Worm (Caenorhabditis elegans): ENCODE results near the gene pqn-2.

DNA sequence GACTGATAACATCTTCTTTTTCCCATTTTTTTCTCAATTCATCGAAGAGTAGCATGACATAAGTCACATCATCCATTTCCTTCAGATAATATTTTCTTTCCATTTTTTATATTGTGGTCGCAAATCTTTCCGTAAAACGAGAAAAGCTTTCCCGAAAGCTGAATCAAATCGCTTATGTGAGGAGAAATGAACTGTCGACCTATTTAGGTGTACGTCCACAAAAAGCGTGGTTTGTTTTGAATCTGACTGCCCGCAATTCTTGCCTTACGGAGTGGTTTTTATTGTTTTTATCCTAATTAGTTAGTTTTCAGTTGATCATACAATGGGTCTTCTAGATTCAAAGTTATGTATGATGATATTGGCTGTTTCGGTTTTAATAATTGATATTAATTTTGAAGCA, 24.0 kb upstream of the pqn-2 start, which contains the start of gene ttll-15:
- TF ChIP-seq nhr-76 (tag; optimal IDR thresholded peaks at IDR 0.05) = no peak
- TF ChIP-seq nhr-77 (tag; optimal IDR thresholded peaks at IDR 0.05) = no peak
- TF ChIP-seq nhr-90 (tag; optimal IDR thresholded peaks at IDR 0.05; ENCODE audit: poor library complexity) = no peak
- no peak for TF ChIP-seq swsn-7 (tag; optimal IDR thresholded peaks at IDR 0.05)
- TF ChIP-seq elt-3 (tag; optimal IDR thresholded peaks at IDR 0.05) = no peak
- TF ChIP-seq fos-1 (tag; optimal IDR thresholded peaks at IDR 0.05) = no peak

Measured in whole organism, L1 larva.